Fruit fly (Drosophila melanogaster): ENCODE measurements around the gene CG6470.

dm6 chrX:18552451-18552850 lies 37.8 kb upstream of the CG6470 start:
- TF ChIP-seq h (optimal IDR thresholded peaks at IDR 0.05): no peak
- TF ChIP-seq psq (optimal IDR thresholded peaks at IDR 0.05): no peak
- TF ChIP-seq Sin3A (optimal IDR thresholded peaks at IDR 0.05): no peak
- TF ChIP-seq ttk (optimal IDR thresholded peaks at IDR 0.05): no peak
- no peak for TF ChIP-seq insv (optimal IDR thresholded peaks at IDR 0.05)
- no peak for TF ChIP-seq Myc (optimal IDR thresholded peaks at IDR 0.05)

Measured in Kc167 (cell line).